In genomic region chr3R:23335577-23335976, dm6 we compare ENCODE assay signal across 5 fruit fly cellular contexts.
TF ChIP-seq lines count a peak whose summit lies in the region.

No protein-coding gene starts in this region.

- no peak for TF ChIP-seq CTCF in whole organism, embryonic (GFP tag; optimal IDR thresholded peaks at IDR 0.05; lab: Kevin White, UChicago)

TF ChIP-seq in whole organism, adult, 20 proteins besides CTCF, POLR2A, EP300 and RAD21 (continues in another document):
- TF ChIP-seq kay (GFP tag; lab: Kevin White, UChicago; ENCODE audit: borderline replicate concordance) (peak; percentile 82), CG1620 (GFP tag; optimal IDR thresholded peaks at IDR 0.05; lab: Kevin White, UChicago) (no peak), cnc (optimal IDR thresholded peaks at IDR 0.05; lab: Kevin White, UChicago) (no peak), bab1 (GFP tag; optimal IDR thresholded peaks at IDR 0.05; lab: Kevin White, UChicago) (no peak), Crg-1 (GFP tag; optimal IDR thresholded peaks at IDR 0.05; lab: Kevin White, UChicago) (no peak), CG33017 (tag; optimal IDR thresholded peaks at IDR 0.05; lab: Kevin White, UChicago) (peak; percentile 67), CG11617 (GFP tag; optimal IDR thresholded peaks at IDR 0.05; lab: Kevin White, UChicago) (peak; percentile 59), Mnt (GFP tag; optimal IDR thresholded peaks at IDR 0.05; lab: Kevin White, UChicago) (no peak), CG12768 (GFP tag; optimal IDR thresholded peaks at IDR 0.05; lab: Kevin White, UChicago) (peak; percentile 46), tj (GFP tag; optimal IDR thresholded peaks at IDR 0.05; lab: Kevin White, UChicago) (peak; percentile 15), Clk (GFP tag; optimal IDR thresholded peaks at IDR 0.05; lab: Kevin White, UChicago) (no peak), ovo (GFP tag; optimal IDR thresholded peaks at IDR 0.05; lab: Kevin White, UChicago) (peak; percentile 23), CG7101 (tag; optimal IDR thresholded peaks at IDR 0.05; lab: Kevin White, UChicago) (peak; percentile 76), pad (GFP tag; optimal IDR thresholded peaks at IDR 0.05; lab: Kevin White, UChicago) (peak; percentile 22), Hr96 (GFP tag; optimal IDR thresholded peaks at IDR 0.05; lab: Kevin White, UChicago) (peak; percentile 15), toe (GFP tag; optimal IDR thresholded peaks at IDR 0.05; lab: Kevin White, UChicago) (no peak), CG5204 (GFP tag; optimal IDR thresholded peaks at IDR 0.05; lab: Kevin White, UChicago) (no peak), CG14711 (tag; optimal IDR thresholded peaks at IDR 0.05; lab: Kevin White, UChicago) (peak; percentile 52)

TF ChIP-seq in whole organism, embryonic, 481 proteins besides CTCF, POLR2A, EP300 and RAD21 (continues in another document):
- TF ChIP-seq MBD-R2 (GFP tag; IDR thresholded peaks at IDR 0.05; lab: Robert Waterston, UW), result peak; percentile 45; the same call in 1 of the 2 replicates
- TF ChIP-seq wdn (GFP tag; IDR thresholded peaks at IDR 0.05; lab: Robert Waterston, UW), result peak; percentile 68
- TF ChIP-seq tup (GFP tag; optimal IDR thresholded peaks at IDR 0.05; lab: Kevin White, UChicago), result peak; percentile 64
- no peak for TF ChIP-seq CG4282 (GFP tag; optimal IDR thresholded peaks at IDR 0.05; lab: Kevin White, UChicago)
- TF ChIP-seq CG10267 (tag; optimal IDR thresholded peaks at IDR 0.05; lab: Kevin White, UChicago), result peak; percentile 70
- TF ChIP-seq dmrt99B (tag; optimal IDR thresholded peaks at IDR 0.05; lab: Kevin White, UChicago), result peak; percentile 72
- TF ChIP-seq CG15073 (GFP tag; optimal IDR thresholded peaks at IDR 0.05; lab: Kevin White, UChicago), result no peak
- peak; percentile 55 for TF ChIP-seq Adf1 (GFP tag; IDR thresholded peaks at IDR 0.05; lab: Robert Waterston, UW)
- peak; percentile 70 for TF ChIP-seq Blimp-1 (GFP tag; optimal IDR thresholded peaks at IDR 0.05; lab: Kevin White, UChicago)
- no peak for TF ChIP-seq kay (GFP tag; optimal IDR thresholded peaks at IDR 0.05; lab: Kevin White, UChicago)
- TF ChIP-seq CG14710 (tag; optimal IDR thresholded peaks at IDR 0.05; lab: Kevin White, UChicago), result peak; percentile 51
- TF ChIP-seq cas (GFP tag; IDR thresholded peaks at IDR 0.05; lab: Robert Waterston, UW), result peak; percentile 56
- peak; percentile 87 for TF ChIP-seq CG15269 (tag; optimal IDR thresholded peaks at IDR 0.05; lab: Kevin White, UChicago)
- 0 out of 2 replicates have a peak, but pooled peaks have one; percentile 23 for TF ChIP-seq CG4404 (GFP tag; IDR thresholded peaks at IDR 0.05; lab: Robert Waterston, UW)
- no peak for TF ChIP-seq Dll (GFP tag; IDR thresholded peaks at IDR 0.05; lab: Robert Waterston, UW; ENCODE audit: partially characterized antibody)
- TF ChIP-seq CG14965 (GFP tag; optimal IDR thresholded peaks at IDR 0.05; lab: Kevin White, UChicago; ENCODE audit: borderline replicate concordance), result no peak
- TF ChIP-seq HHEX (GFP tag; optimal IDR thresholded peaks at IDR 0.05; lab: Kevin White, UChicago), result peak; percentile 81
- TF ChIP-seq CG34422 (GFP tag; IDR thresholded peaks at IDR 0.05; lab: Robert Waterston, UW), result peak; percentile 62; the same call in 2 of the 3 replicates

TF ChIP-seq in whole organism, prepupa, 60 proteins besides CTCF, POLR2A, EP300 and RAD21 (continues in another document):
- no peak for TF ChIP-seq Hr38 (GFP tag; optimal IDR thresholded peaks at IDR 0.05; lab: Kevin White, UChicago)
- peak; percentile 71 for TF ChIP-seq fkh (GFP tag; optimal IDR thresholded peaks at IDR 0.05; lab: Kevin White, UChicago)
- peak; percentile 78 for TF ChIP-seq CG15336 (GFP tag; IDR thresholded peaks at IDR 0.05; lab: Robert Waterston, UW)
- no peak for TF ChIP-seq fd85E (GFP tag; optimal IDR thresholded peaks at IDR 0.05; lab: Kevin White, UChicago)
- TF ChIP-seq CG31627 (GFP tag; optimal IDR thresholded peaks at IDR 0.05; lab: Kevin White, UChicago), result no peak
- TF ChIP-seq CG16779 (tag; optimal IDR thresholded peaks at IDR 0.05; lab: Kevin White, UChicago), result peak; percentile 43
- peak; percentile 58 for TF ChIP-seq CG34406 (GFP tag; optimal IDR thresholded peaks at IDR 0.05; lab: Kevin White, UChicago)
- peak; percentile 63 for TF ChIP-seq CG3919 (GFP tag; optimal IDR thresholded peaks at IDR 0.05; lab: Kevin White, UChicago)
- TF ChIP-seq CG1621 (tag; optimal IDR thresholded peaks at IDR 0.05; lab: Kevin White, UChicago), result peak; percentile 18
- TF ChIP-seq dac (GFP tag; optimal IDR thresholded peaks at IDR 0.05; lab: Kevin White, UChicago), result no peak
- TF ChIP-seq Sox14 (GFP tag; optimal IDR thresholded peaks at IDR 0.05; lab: Kevin White, UChicago), result peak; percentile 24
- TF ChIP-seq CG32006 (GFP tag; optimal IDR thresholded peaks at IDR 0.05; lab: Kevin White, UChicago), result peak; percentile 79
- peak; percentile 44 for TF ChIP-seq Eip75B (GFP tag; optimal IDR thresholded peaks at IDR 0.05; lab: Kevin White, UChicago)
- no peak for TF ChIP-seq Blimp-1 (GFP tag; optimal IDR thresholded peaks at IDR 0.05; lab: Kevin White, UChicago)
- TF ChIP-seq CG11294 (GFP tag; IDR thresholded peaks at IDR 0.05; lab: Robert Waterston, UW), result peak; percentile 34
- peak; percentile 66 for TF ChIP-seq Gug (GFP tag; IDR thresholded peaks at IDR 0.05; lab: Robert Waterston, UW)
- TF ChIP-seq Hr39 (GFP tag; optimal IDR thresholded peaks at IDR 0.05; lab: Kevin White, UChicago), result peak; percentile 6
- peak; percentile 15 for TF ChIP-seq net (GFP tag; optimal IDR thresholded peaks at IDR 0.05; lab: Kevin White, UChicago)
- no peak for TF ChIP-seq CG6854 (GFP tag; optimal IDR thresholded peaks at IDR 0.05; lab: Kevin White, UChicago)
- TF ChIP-seq CG6163 (GFP tag; IDR thresholded peaks at IDR 0.05; lab: Robert Waterston, UW), result peak; percentile 20; the same call in 1 of the 3 replicates

TF ChIP-seq in whole organism, pupa, 21 proteins besides CTCF, POLR2A, EP300 and RAD21 (continues in another document):
- peak; percentile 94 for TF ChIP-seq CG8159 (tag; optimal IDR thresholded peaks at IDR 0.05; lab: Kevin White, UChicago)
- no peak for TF ChIP-seq EcR (GFP tag; optimal IDR thresholded peaks at IDR 0.05; lab: Kevin White, UChicago)
- peak; percentile 82 for TF ChIP-seq CG14655 (GFP tag; optimal IDR thresholded peaks at IDR 0.05; lab: Kevin White, UChicago)
- no peak for TF ChIP-seq CG10348 (GFP tag; IDR thresholded peaks at IDR 0.05; lab: Robert Waterston, UW)
- no peak for TF ChIP-seq rn (GFP tag; IDR thresholded peaks at IDR 0.05; lab: Robert Waterston, UW)
- TF ChIP-seq Snoo (tag; optimal IDR thresholded peaks at IDR 0.05; lab: Kevin White, UChicago), result peak; percentile 27
- peak; percentile 13 for TF ChIP-seq CG13204 (GFP tag; optimal IDR thresholded peaks at IDR 0.05; lab: Kevin White, UChicago)
- 0 out of 2 replicates have a peak, but pooled peaks have one; percentile 16 for TF ChIP-seq CG12605 (GFP tag; IDR thresholded peaks at IDR 0.05; lab: Robert Waterston, UW)
- TF ChIP-seq Pif1B (GFP tag; optimal IDR thresholded peaks at IDR 0.05; lab: Kevin White, UChicago), result peak; percentile 47
- TF ChIP-seq CG15710 (tag; optimal IDR thresholded peaks at IDR 0.05; lab: Kevin White, UChicago), result peak; percentile 73
- TF ChIP-seq D1 (tag; optimal IDR thresholded peaks at IDR 0.05; lab: Kevin White, UChicago), result peak; percentile 54
- TF ChIP-seq CG17806 (tag; optimal IDR thresholded peaks at IDR 0.05; lab: Kevin White, UChicago), result peak; percentile 51
- TF ChIP-seq fd96Ca (GFP tag; IDR thresholded peaks at IDR 0.05; lab: Robert Waterston, UW), result peak; percentile 59; the same call in 1 of the 3 replicates
- TF ChIP-seq gl (tag; optimal IDR thresholded peaks at IDR 0.05; lab: Kevin White, UChicago), result no peak
- no peak; the same call in 2 of the 3 replicates for TF ChIP-seq CG4496 (GFP tag; IDR thresholded peaks at IDR 0.05; lab: Robert Waterston, UW)
- peak; percentile 67 for TF ChIP-seq CG9948 (tag; optimal IDR thresholded peaks at IDR 0.05; lab: Kevin White, UChicago)
- TF ChIP-seq Ets98B (GFP tag; IDR thresholded peaks at IDR 0.05; lab: Robert Waterston, UW), result no peak; the same call in 1 of the 2 replicates
- TF ChIP-seq CG34367 (tag; optimal IDR thresholded peaks at IDR 0.05; lab: Kevin White, UChicago), result peak; percentile 67
- peak; percentile 63 for TF ChIP-seq Pif1A (GFP tag; optimal IDR thresholded peaks at IDR 0.05; lab: Kevin White, UChicago)
- TF ChIP-seq CG32121 (GFP tag; IDR thresholded peaks at IDR 0.05; lab: Robert Waterston, UW), result peak; percentile 50; the same call in 1 of the 2 replicates

TF ChIP-seq in whole organism, wandering third instar larva, 38 proteins besides CTCF, POLR2A, EP300 and RAD21:
- TF ChIP-seq Dif (GFP tag; optimal IDR thresholded peaks at IDR 0.05; lab: Kevin White, UChicago; ENCODE audit: partially characterized antibody), result no peak
- TF ChIP-seq dl (GFP tag; optimal IDR thresholded peaks at IDR 0.05; lab: Kevin White, UChicago; ENCODE audit: insufficient read depth in 1 of 2, partially characterized antibody in 2 of 2), result no peak
- TF ChIP-seq dmrt93B (GFP tag; optimal IDR thresholded peaks at IDR 0.05; lab: Kevin White, UChicago), result peak; percentile 22
- peak in 1 of 2 experiments; percentile 38 for TF ChIP-seq foxo (GFP tag; optimal IDR thresholded peaks at IDR 0.05; lab: Kevin White, UChicago)
- TF ChIP-seq Sp1 (GFP tag; optimal IDR thresholded peaks at IDR 0.05; lab: Kevin White, UChicago), result peak; percentile 48
- peak; percentile 43 for TF ChIP-seq HLH106 (tag; optimal IDR thresholded peaks at IDR 0.05; lab: Kevin White, UChicago)
- no peak for TF ChIP-seq woc (GFP tag; optimal IDR thresholded peaks at IDR 0.05; lab: Kevin White, UChicago)
- TF ChIP-seq rgr (GFP tag; optimal IDR thresholded peaks at IDR 0.05; lab: Kevin White, UChicago), result peak; percentile 9
